Fruit fly (Drosophila melanogaster) whole organism: ENCODE measurements around the gene Crg-1.

Experiments
- CG8478 ChIP-seq: fragments of >200 bp; optimal IDR thresholded peaks from 2 replicates; lab custom pipeline; 2018; ENCODE audit warnings: inconsistent platforms
- EcR ChIP-seq, 2 experiments: fragments of >200 bp; optimal IDR thresholded peaks; 2 replicates each; lab custom pipeline; 2017; ENCODE audit warnings: missing biosample characterization in 2 of 2, missing genetic modification characterization in 2 of 2, missing genetic modification reagents in 2 of 2
- pan ChIP-seq: fragments of >200 bp; optimal IDR thresholded peaks from 2 replicates; lab custom pipeline; 2017
- psq ChIP-seq: fragments of >200 bp; optimal IDR thresholded peaks from 2 replicates; lab custom pipeline; 2017
- usp ChIP-seq: fragments of >200 bp; optimal IDR thresholded peaks from 2 replicates; lab custom pipeline; 2017; ENCODE audit warnings: missing biosample characterization, missing genetic modification characterization, mixed read lengths

DNA sequence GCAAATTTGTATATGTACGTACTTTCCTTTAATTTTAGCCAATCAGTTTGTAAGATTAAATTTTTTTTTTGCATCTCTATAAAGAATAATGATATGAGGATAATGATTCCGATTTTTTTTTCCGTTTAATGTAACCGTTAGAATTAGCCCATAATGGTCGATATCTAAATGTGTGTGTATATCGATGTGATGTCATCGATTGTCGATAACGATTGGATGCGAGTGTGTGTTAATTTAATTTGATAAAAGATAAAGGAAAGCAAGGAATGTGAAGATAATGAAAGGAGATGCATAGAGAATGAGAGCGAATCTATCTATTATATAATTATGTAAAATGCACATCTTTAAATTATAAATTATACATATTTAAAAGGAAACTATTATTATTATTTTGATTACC is 4.6 kb upstream of the Crg-1 start:
- no peak for TF ChIP-seq pan (lab: Kevin White, UChicago)
- no peak for TF ChIP-seq psq (lab: Kevin White, UChicago)
- TF ChIP-seq CG8478: no peak
- TF ChIP-seq usp (GFP tag; lab: Kevin White, UChicago): no peak
- TF ChIP-seq EcR (GFP tag; optimal IDR thresholded peaks at IDR 0.05; lab: Kevin White, UChicago): no peak
